Fruit fly (Drosophila melanogaster) whole organism, adult: ENCODE measurements around the gene siz.

Experiments
- CG7101 ChIP-seq: fragments of 200-800 bp; sonication (Bioruptor generic); optimal IDR thresholded peaks from 2 replicates; lab custom pipeline; 2018; ENCODE audit warnings: missing biosample characterization, mild to moderate bottlenecking, missing genetic modification characterization, moderate library complexity
- Crg-1 ChIP-seq: fragments of 200-800 bp; sonication (Bioruptor generic); optimal IDR thresholded peaks from 2 replicates; lab custom pipeline; 2016; ENCODE audit warnings: missing biosample characterization, missing genetic modification characterization
- Hr96 ChIP-seq: fragments of 200-800 bp; sonication (Bioruptor generic); optimal IDR thresholded peaks from 2 replicates; lab custom pipeline; 2016; ENCODE audit warnings: missing biosample characterization, missing genetic modification characterization
- toe ChIP-seq: fragments of 200-800 bp; sonication (Bioruptor generic); optimal IDR thresholded peaks from 2 replicates; lab custom pipeline; 2016; ENCODE audit warnings: missing biosample characterization, missing genetic modification characterization

DNA sequence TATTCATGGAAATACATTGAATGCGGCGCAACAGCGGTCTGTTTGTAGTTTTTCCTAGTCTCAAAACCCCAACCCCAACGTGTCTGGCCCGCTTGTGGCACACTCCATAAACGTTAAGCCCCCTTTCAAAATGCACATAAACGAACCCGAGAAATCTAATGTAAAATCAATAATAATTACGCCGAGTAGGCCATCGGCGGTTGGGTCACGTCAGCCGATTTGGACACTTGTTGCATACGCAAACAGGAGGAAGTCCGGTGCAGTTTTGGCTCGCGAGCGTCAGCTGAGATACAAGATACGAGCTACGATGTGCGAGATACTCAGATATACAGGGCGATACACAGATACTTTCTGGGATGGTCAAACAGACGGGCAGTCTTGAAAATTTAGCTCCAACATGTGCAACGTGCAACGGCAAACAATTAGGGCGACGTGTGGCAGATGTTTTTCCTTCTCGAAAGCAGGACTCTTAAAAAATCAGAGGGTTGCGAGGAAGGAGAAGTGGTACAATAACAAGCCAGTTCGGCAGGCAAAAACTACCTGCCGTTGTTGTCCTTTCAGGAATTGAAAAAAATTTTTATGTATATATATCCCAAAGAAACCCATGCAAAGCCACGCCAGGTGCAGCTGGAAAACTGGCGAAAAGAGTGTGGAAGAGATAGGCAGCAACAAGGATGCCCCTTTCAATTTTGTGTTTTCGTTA lies 32.0 kb downstream of the siz start:
- TF ChIP-seq Hr96 (GFP tag; lab: Kevin White, UChicago) (no peak), CG7101 (no peak), Crg-1 (no peak), toe (GFP tag; lab: Kevin White, UChicago) (no peak)
